Fruit fly (Drosophila melanogaster): ENCODE results near the gene CG7655.

The CG7655 gene

DNA sequence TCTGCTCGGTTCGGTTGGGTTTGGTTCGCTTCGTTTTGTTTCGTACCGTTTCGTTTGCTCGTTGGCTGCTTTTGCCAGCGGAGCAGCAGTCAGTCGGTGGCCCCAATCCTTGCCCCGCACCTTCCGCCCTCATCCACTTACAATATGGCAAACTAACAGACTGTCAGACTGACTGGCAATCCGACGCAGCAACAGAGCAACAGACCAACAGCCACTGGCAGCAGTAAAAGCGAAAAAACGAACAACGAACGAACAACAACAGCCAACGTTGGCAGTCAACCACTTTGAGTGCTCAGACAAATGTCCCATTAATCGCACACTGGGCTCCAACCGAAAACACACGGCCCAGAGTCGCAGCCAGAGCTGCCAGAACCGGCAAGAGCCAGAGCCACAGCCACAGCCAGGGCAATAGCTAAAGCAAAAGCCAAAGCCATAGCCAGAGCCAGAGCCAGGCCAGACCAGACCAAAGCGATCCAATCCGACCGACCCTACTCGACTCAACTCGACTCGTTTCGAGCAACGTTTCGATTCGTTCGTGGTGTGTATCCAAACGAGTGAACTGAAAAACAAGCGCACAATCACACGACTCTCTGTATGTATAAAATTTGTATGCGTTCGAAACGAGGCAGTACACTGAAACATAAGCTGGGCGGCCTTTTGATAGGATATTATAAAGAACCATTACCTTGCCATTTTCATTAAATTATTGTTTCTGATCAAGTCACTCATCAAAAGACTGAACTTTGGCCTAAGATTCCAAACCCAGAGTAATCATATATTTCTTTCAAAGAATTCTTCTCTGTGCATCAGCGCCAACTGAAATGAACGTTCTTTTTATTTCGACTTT, 21.4 kb downstream of the CG7655 start (continued):
- TF ChIP-seq CG7271 (tag; optimal IDR thresholded peaks at IDR 0.05) (peak; percentile 91), Mrtf (GFP tag; IDR thresholded peaks at IDR 0.05) (peak; percentile 99), Stat92E (GFP tag; optimal IDR thresholded peaks at IDR 0.05) (peak in 1 of 3 experiments; percentile 96), sima (GFP tag; optimal IDR thresholded peaks at IDR 0.05) (peak; percentile 98), Gsc (GFP tag; IDR thresholded peaks at IDR 0.05) (peak; percentile 97), Neu2 (GFP tag; optimal IDR thresholded peaks at IDR 0.05; ENCODE audit: borderline replicate concordance) (peak; percentile 90), CG6272 (GFP tag; IDR thresholded peaks at IDR 0.05) (peak; percentile 98), B-H2 (GFP tag; optimal IDR thresholded peaks at IDR 0.05) (peak; percentile 66), Aef1 (GFP tag; IDR thresholded peaks at IDR 0.05) (peak; percentile 99), her (GFP tag; optimal IDR thresholded peaks at IDR 0.05) (peak; percentile 98), Xrp1 (GFP tag; IDR thresholded peaks at IDR 0.05) (peak; percentile 99), CG31388 (GFP tag; optimal IDR thresholded peaks at IDR 0.05) (peak; percentile 97), Jarid2 (GFP tag; optimal IDR thresholded peaks at IDR 0.05) (peak; percentile 93), vfl (GFP tag; optimal IDR thresholded peaks at IDR 0.05) (peak; percentile 98), Awh (GFP tag; IDR thresholded peaks at IDR 0.05) (peak; percentile 99), CG10462 (GFP tag; optimal IDR thresholded peaks at IDR 0.05) (peak; percentile 99), Ravus (GFP tag; IDR thresholded peaks at IDR 0.05) (peak; percentile 98), Dip2 (GFP tag; IDR thresholded peaks at IDR 0.05) (peak; percentile 70), ato (GFP tag; IDR thresholded peaks at IDR 0.05; ENCODE audit: partially characterized antibody) (no peak), nau (GFP tag; optimal IDR thresholded peaks at IDR 0.05) (peak; percentile 99), sna (GFP tag; IDR thresholded peaks at IDR 0.05; ENCODE audit: partially characterized antibody) (no peak; the same call in 1 of the 2 replicates), lov (optimal IDR thresholded peaks at IDR 0.05) (no peak), lov (GFP tag; IDR thresholded peaks at IDR 0.05) (peak; percentile 98), pnt (GFP tag; optimal IDR thresholded peaks at IDR 0.05) (peak; percentile 99), E2f2 (GFP tag; IDR thresholded peaks at IDR 0.05) (peak; percentile 89), CG2120 (GFP tag; optimal IDR thresholded peaks at IDR 0.05) (peak; percentile 99), ham (GFP tag; IDR thresholded peaks at IDR 0.05) (peak; percentile 96), amos (GFP tag; IDR thresholded peaks at IDR 0.05; ENCODE audit: partially characterized antibody) (no peak), Dbx (GFP tag; IDR thresholded peaks at IDR 0.05) (peak; percentile 99), scrt (GFP tag; optimal IDR thresholded peaks at IDR 0.05) (peak; percentile 96), h (optimal IDR thresholded peaks at IDR 0.05) (no peak), oc (tag; optimal IDR thresholded peaks at IDR 0.05) (peak; percentile 99), CG8089 (GFP tag; optimal IDR thresholded peaks at IDR 0.05) (peak; percentile 99), CG9817 (tag; optimal IDR thresholded peaks at IDR 0.05) (peak; percentile 97), psq (GFP tag; optimal IDR thresholded peaks at IDR 0.05) (peak; percentile 96), sim (GFP tag; IDR thresholded peaks at IDR 0.05) (peak; percentile 99), TFAM (GFP tag; optimal IDR thresholded peaks at IDR 0.05) (peak; percentile 92), Atf3 (GFP tag; optimal IDR thresholded peaks at IDR 0.05) (peak; percentile 99), CG32772 (GFP tag; IDR thresholded peaks at IDR 0.05) (peak; percentile 99), CG6254 (GFP tag; optimal IDR thresholded peaks at IDR 0.05) (peak; percentile 98), CG13287 (GFP tag; IDR thresholded peaks at IDR 0.05; ENCODE audit: partially characterized antibody) (peak; percentile 39; the same call in 1 of the 2 replicates), PHDP (tag; optimal IDR thresholded peaks at IDR 0.05) (peak; percentile 99), nom (GFP tag; optimal IDR thresholded peaks at IDR 0.05) (peak; percentile 99), usp (GFP tag; optimal IDR thresholded peaks at IDR 0.05) (no peak), CG1602 (GFP tag; optimal IDR thresholded peaks at IDR 0.05) (peak; percentile 99), Doc2 (GFP tag; IDR thresholded peaks at IDR 0.05) (peak; percentile 96), CG42726 (GFP tag; IDR thresholded peaks at IDR 0.05; ENCODE audit: partially characterized antibody) (no peak), Elba2 (GFP tag; optimal IDR thresholded peaks at IDR 0.05) (peak; percentile 75), croc (GFP tag; conservative IDR thresholded peaks at IDR 0.05) (peak; percentile 97)
